Worm (Caenorhabditis elegans): ENCODE data around the gene otpl-6.

Gene otpl-6

ce11 chrV:8495106-8495505 is 30.8 kb upstream of the otpl-6 start:
- TF ChIP-seq F57A8.1 (GFP tag; optimal IDR thresholded peaks at IDR 0.05) (peak; percentile 63), chd-7 (tag; optimal IDR thresholded peaks at IDR 0.05) (no peak), F49E8.2 (tag; optimal IDR thresholded peaks at IDR 0.05; ENCODE audit: insufficient read depth) (no peak), snpc-3.4 (tag; optimal IDR thresholded peaks at IDR 0.05) (peak; percentile 25), ztf-18 (tag; optimal IDR thresholded peaks at IDR 0.05) (peak; percentile 54), ceh-40 (GFP tag; IDR thresholded peaks at IDR 0.05) (peak; percentile 74; the same call in 1 of the 2 replicates), Y67H2A.10 (GFP tag; conservative IDR thresholded peaks at IDR 0.05) (no peak), ceh-79 (tag; optimal IDR thresholded peaks at IDR 0.05) (no peak), madf-6 (GFP tag; IDR thresholded peaks at IDR 0.05) (peak; percentile 52; the same call in 1 of the 2 replicates), C06A6.2 (GFP tag; conservative IDR thresholded peaks at IDR 0.05) (no peak), tbx-9 (tag; optimal IDR thresholded peaks at IDR 0.05; ENCODE audit: borderline replicate concordance) (no peak), rcor-1 (GFP tag; IDR thresholded peaks at IDR 0.05) (0 out of 2 replicates have a peak, but pooled peaks have one; percentile 17), rpc-1 (optimal IDR thresholded peaks at IDR 0.05) (peak; percentile 48), rpc-1 (tag; optimal IDR thresholded peaks at IDR 0.05) (peak; percentile 78), gei-17 (GFP tag; optimal IDR thresholded peaks at IDR 0.05) (no peak), egl-44 (GFP tag; IDR thresholded peaks at IDR 0.05) (0 out of 2 replicates have a peak, but pooled peaks have one; percentile 34), tbp1 (GFP tag; optimal IDR thresholded peaks at IDR 0.05) (peak; percentile 90), attf-6 (GFP tag; IDR thresholded peaks at IDR 0.05) (no peak), snpc-4 (GFP tag; optimal IDR thresholded peaks at IDR 0.05) (no peak), snpc-4 (tag; optimal IDR thresholded peaks at IDR 0.05) (peak in 1 of 4 experiments; percentile 74), snpc-1.1 (tag; optimal IDR thresholded peaks at IDR 0.05; ENCODE audit: insufficient read depth) (peak; percentile 29), nhr-90 (tag; optimal IDR thresholded peaks at IDR 0.05) (peak; percentile 56), hrde-1 (tag; optimal IDR thresholded peaks at IDR 0.05; ENCODE audit: borderline replicate concordance) (no peak), Y79H2A.3 (GFP tag; conservative IDR thresholded peaks at IDR 0.05) (0 out of 2 replicates have a peak, but pooled peaks have one; percentile 19), Y53F4B.3 (GFP tag; IDR thresholded peaks at IDR 0.05) (0 out of 2 replicates have a peak, but pooled peaks have one; percentile 26), lin-26 (GFP tag; IDR thresholded peaks at IDR 0.05) (peak; percentile 91), hmg-20 (GFP tag; IDR thresholded peaks at IDR 0.05) (no peak), D2030.7 (GFP tag; IDR thresholded peaks at IDR 0.05) (peak; percentile 71), dox-1 (GFP tag; IDR thresholded peaks at IDR 0.05) (peak; percentile 66), let-526 (GFP tag; IDR thresholded peaks at IDR 0.05) (no peak), B0035.1 (tag; optimal IDR thresholded peaks at IDR 0.05) (no peak), F33H1.4 (GFP tag; IDR thresholded peaks at IDR 0.05) (no peak), nfya-2 (GFP tag; IDR thresholded peaks at IDR 0.05) (no peak), xnd-1 (tag; optimal IDR thresholded peaks at IDR 0.05) (no peak), lir-1 (GFP tag; conservative IDR thresholded peaks at IDR 0.05) (no peak), him-1 (tag; optimal IDR thresholded peaks at IDR 0.05) (peak; percentile 56), ztf-25 (GFP tag; IDR thresholded peaks at IDR 0.05) (peak; percentile 71; the same call in 1 of the 2 replicates), madf-8 (GFP tag; conservative IDR thresholded peaks at IDR 0.05) (no peak), ztf-6 (GFP tag; IDR thresholded peaks at IDR 0.05) (no peak), hmg-1.2 (GFP tag; IDR thresholded peaks at IDR 0.05) (peak; percentile 60), die-1 (tag; optimal IDR thresholded peaks at IDR 0.05) (peak; percentile 69), sptf-2 (GFP tag; optimal IDR thresholded peaks at IDR 0.05) (peak; percentile 74), lsl-1 (GFP tag; optimal IDR thresholded peaks at IDR 0.05) (peak; percentile 28), cebp-2 (GFP tag; IDR thresholded peaks at IDR 0.05) (no peak), ets-4 (GFP tag; optimal IDR thresholded peaks at IDR 0.05) (no peak), B0261.1 (tag; optimal IDR thresholded peaks at IDR 0.05) (peak; percentile 66), pbrm-1 (GFP tag; IDR thresholded peaks at IDR 0.05) (peak; percentile 50), attf-5 (GFP tag; optimal IDR thresholded peaks at IDR 0.05) (peak; percentile 32)

Measured in whole organism, young adult.